Worm (Caenorhabditis elegans) whole organism, L2 larva: ENCODE data around the gene C14A4.7.

Experiments
- C34F6.9 ChIP-seq: fragments of 150-350 bp; optimal IDR thresholded peaks from 2 replicates; lab custom pipeline; 2014; ENCODE audit warnings: missing biosample characterization, missing genetic modification characterization
- F13H6.1 ChIP-seq: sonication (generic microtip); optimal IDR thresholded peaks from 2 replicates; lab custom pipeline; 2016; ENCODE audit warnings: missing genetic modification characterization, missing compliant biosample characterization
- R02D3.7 ChIP-seq: fragments of 150-350 bp; optimal IDR thresholded peaks from 2 replicates; lab custom pipeline; 2014; ENCODE audit warnings: missing biosample characterization, missing genetic modification characterization
- Y55F3AM.14 ChIP-seq: fragments of 200-800 bp; sonication (Bioruptor generic); optimal IDR thresholded peaks from 2 replicates; lab custom pipeline; 2018; ENCODE audit warnings: mild to moderate bottlenecking, missing genetic modification characterization, missing compliant biosample characterization
- ZK546.5 ChIP-seq: sonication (generic microtip); optimal IDR thresholded peaks from 2 replicates; lab custom pipeline; 2017; ENCODE audit warnings: missing biosample characterization, missing genetic modification characterization
- alr-1 ChIP-seq: fragments of 150-350 bp; optimal IDR thresholded peaks from 2 replicates; lab custom pipeline; 2014; ENCODE audit warnings: missing biosample characterization, missing genetic modification characterization
- aly-2 ChIP-seq: fragments of 150-350 bp; optimal IDR thresholded peaks from 2 replicates; lab custom pipeline; 2014; ENCODE audit warnings: missing biosample characterization, missing genetic modification characterization
- ama-1 ChIP-seq: fragments of 150-350 bp; optimal IDR thresholded peaks from 2 replicates; lab custom pipeline; 2018; ENCODE audit warnings: inconsistent platforms
- blmp-1 ChIP-seq: sonication (generic microtip); optimal IDR thresholded peaks from 2 replicates; lab custom pipeline; 2017; ENCODE audit warnings: missing genetic modification characterization, mild to moderate bottlenecking, missing compliant biosample characterization, antibody characterized with exemption, moderate library complexity; ENCODE audit not compliant: insufficient read depth
- ceh-16 ChIP-seq: fragments of 150-350 bp; optimal IDR thresholded peaks from 2 replicates; lab custom pipeline; 2014; ENCODE audit warnings: missing biosample characterization, missing genetic modification characterization
- ceh-82 ChIP-seq: fragments of 150-350 bp; optimal IDR thresholded peaks from 2 replicates; lab custom pipeline; 2014; ENCODE audit warnings: missing biosample characterization, missing genetic modification characterization
- crh-2 ChIP-seq: sonication (generic microtip); optimal IDR thresholded peaks from 2 replicates; lab custom pipeline; 2017; ENCODE audit warnings: missing biosample characterization, missing genetic modification characterization
- egl-27 ChIP-seq: sonication (generic microtip); optimal IDR thresholded peaks from 3 replicates; lab custom pipeline; 2017; ENCODE audit warnings: missing biosample characterization, missing genetic modification reagents, missing genetic modification characterization
- elt-3 ChIP-seq: sonication (generic microtip); optimal IDR thresholded peaks from 2 replicates; lab custom pipeline; 2017; ENCODE audit warnings: missing biosample characterization, missing genetic modification characterization
- fos-1 ChIP-seq: fragments of 150-350 bp; optimal IDR thresholded peaks from 2 replicates; lab custom pipeline; 2014; ENCODE audit warnings: missing biosample characterization, missing genetic modification characterization
- lin-11 ChIP-seq: fragments of 150-350 bp; sonication (generic microtip); optimal IDR thresholded peaks from 2 replicates; lab custom pipeline; 2014; ENCODE audit warnings: missing biosample characterization, missing genetic modification characterization, inconsistent platforms, mixed read lengths
- lin-13 ChIP-seq: fragments of 150-350 bp; optimal IDR thresholded peaks from 2 replicates; lab custom pipeline; 2014; ENCODE audit warnings: missing biosample characterization, missing genetic modification reagents, missing genetic modification characterization
- lsy-2 ChIP-seq, 2 experiments: fragments of 150-350 bp in 1 of 2; sonication (generic microtip) in 1 of 2; optimal IDR thresholded peaks; 2 replicates each; lab custom pipeline; 2014 to 2017; ENCODE audit warnings: missing biosample characterization in 2 of 2, missing genetic modification characterization in 2 of 2
- mab-5 ChIP-seq: fragments of 150-350 bp; optimal IDR thresholded peaks from 2 replicates; lab custom pipeline; 2014; ENCODE audit warnings: missing biosample characterization, missing genetic modification characterization
- mbf-1 ChIP-seq: sonication (generic microtip); optimal IDR thresholded peaks from 2 replicates; lab custom pipeline; 2017; ENCODE audit warnings: missing biosample characterization, missing genetic modification characterization
- nhr-10 ChIP-seq: sonication (generic microtip); optimal IDR thresholded peaks from 2 replicates; lab custom pipeline; 2017; ENCODE audit warnings: missing biosample characterization, missing genetic modification characterization
- nhr-11 ChIP-seq: fragments of 150-350 bp; optimal IDR thresholded peaks from 2 replicates; lab custom pipeline; 2014; ENCODE audit warnings: missing biosample characterization, missing genetic modification characterization
- nhr-129 ChIP-seq: fragments of 150-350 bp; optimal IDR thresholded peaks from 2 replicates; lab custom pipeline; 2014; ENCODE audit warnings: missing biosample characterization, missing genetic modification characterization
- nhr-23 ChIP-seq: fragments of 150-350 bp; optimal IDR thresholded peaks from 2 replicates; lab custom pipeline; 2014; ENCODE audit warnings: missing biosample characterization, missing genetic modification reagents, missing genetic modification characterization
- nhr-237 ChIP-seq: fragments of 150-350 bp; optimal IDR thresholded peaks from 2 replicates; lab custom pipeline; 2014; ENCODE audit warnings: missing biosample characterization, missing genetic modification characterization
- nhr-6 ChIP-seq: fragments of 150-350 bp; optimal IDR thresholded peaks from 2 replicates; lab custom pipeline; 2014; ENCODE audit warnings: missing biosample characterization, missing genetic modification characterization
- nhr-77 ChIP-seq: fragments of 150-350 bp; optimal IDR thresholded peaks from 2 replicates; lab custom pipeline; 2014; ENCODE audit warnings: missing biosample characterization, missing genetic modification characterization
- sem-4 ChIP-seq: fragments of 150-350 bp; optimal IDR thresholded peaks from 2 replicates; lab custom pipeline; 2014; ENCODE audit warnings: missing biosample characterization, missing genetic modification reagents, missing genetic modification characterization
- sma-3 ChIP-seq: sonication (generic microtip); optimal IDR thresholded peaks from 2 replicates; lab custom pipeline; 2016; ENCODE audit warnings: missing genetic modification reagents, missing genetic modification characterization, missing compliant biosample characterization
- sma-9 ChIP-seq, 2 experiments: fragments of 150-350 bp in 1 of 2; sonication (generic microtip) in 1 of 2; optimal IDR thresholded peaks; 2 replicates each; lab custom pipeline; 2014 to 2016; ENCODE audit warnings: missing genetic modification characterization in 2 of 2, mild to moderate bottlenecking in 1 of 2, missing biosample characterization in 1 of 2, missing compliant biosample characterization in 1 of 2, missing genetic modification reagents in 1 of 2, moderate library complexity in 1 of 2
- snpc-4 ChIP-seq: fragments of 150-350 bp; optimal IDR thresholded peaks from 2 replicates; lab custom pipeline; 2014; ENCODE audit warnings: missing biosample characterization, missing genetic modification characterization
- unc-39 ChIP-seq: fragments of 150-350 bp; optimal IDR thresholded peaks from 2 replicates; lab custom pipeline; 2014; ENCODE audit warnings: missing biosample characterization, missing genetic modification characterization
- unc-62 ChIP-seq: fragments of 150-350 bp; optimal IDR thresholded peaks from 2 replicates; lab custom pipeline; 2014; ENCODE audit warnings: missing biosample characterization, missing genetic modification reagents, missing genetic modification characterization
- ztf-1 ChIP-seq: fragments of 200-800 bp; sonication (Bioruptor generic); conservative IDR thresholded peaks from 2 replicates; pipeline ENCODE4 v1.3.6; 2022; ENCODE audit warnings: missing genetic modification characterization, missing compliant biosample characterization
- ztf-11 ChIP-seq: sonication (generic microtip); optimal IDR thresholded peaks from 2 replicates; lab custom pipeline; 2017; ENCODE audit warnings: missing biosample characterization, missing genetic modification characterization

Gene C14A4.7

DNA sequence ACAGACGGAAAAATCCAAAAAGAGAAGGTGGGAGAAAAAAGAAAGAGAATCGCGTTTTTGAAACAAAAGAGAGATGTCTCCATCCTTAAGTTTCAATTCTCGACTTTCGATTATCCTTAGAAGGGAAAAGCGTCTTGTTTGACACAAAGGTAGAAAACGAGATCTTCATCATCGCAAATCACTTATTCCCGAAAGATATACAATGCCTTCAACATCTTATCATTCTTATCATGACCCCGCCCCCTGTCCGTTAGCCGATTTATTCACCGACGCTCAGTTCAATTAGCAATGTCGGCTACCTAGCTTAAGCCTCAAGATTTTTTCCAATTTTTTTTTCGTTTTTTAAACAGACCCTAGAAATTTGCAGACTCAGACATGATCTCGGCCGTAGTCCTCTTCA, 2.6 kb upstream of the C14A4.7 start, which contains the start of gene C14A4.9:
Gene C14A4.9 (plus strand): TSS at position 368 of the 400 bp plus-strand sequence.
- TF ChIP-seq nhr-77 (tag; lab: Kevin White, UChicago) (no peak), ztf-1 (no peak), fos-1 (tag; lab: Kevin White, UChicago) (no peak), blmp-1 (tag; lab: Kevin White, UChicago) (peak; percentile 26), R02D3.7 (tag; lab: Kevin White, UChicago) (no peak), lsy-2 (tag; optimal IDR thresholded peaks at IDR 0.05; lab: Kevin White, UChicago) (no peak), sma-9 (GFP tag; optimal IDR thresholded peaks at IDR 0.05; lab: Kevin White, UChicago) (no peak), sma-9 (tag; optimal IDR thresholded peaks at IDR 0.05; lab: Kevin White, UChicago) (no peak)

DNA sequence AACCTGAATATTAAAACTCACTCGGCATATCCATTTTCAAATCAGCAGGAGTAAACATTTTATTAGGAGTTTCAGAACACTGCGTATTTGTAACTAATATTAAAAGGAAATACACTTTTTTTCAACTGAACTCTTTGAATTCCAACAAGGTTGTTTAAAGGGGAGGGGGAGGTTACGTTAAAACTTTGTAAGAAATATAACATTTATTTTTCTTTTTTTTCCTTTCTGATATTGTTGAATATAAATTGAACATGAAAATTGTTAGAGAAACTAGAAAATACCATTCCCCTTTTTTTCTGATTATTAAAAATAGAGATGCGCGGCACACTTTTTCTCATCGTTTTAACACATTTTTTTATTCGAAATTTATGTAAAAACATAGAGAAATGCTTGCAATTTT, 1.7 kb upstream of the C14A4.7 start, which contains the start of gene C14A4.8:
Gene C14A4.8 (minus strand): TSS at position 101 of the 400 bp plus-strand sequence.
- TF ChIP-seq snpc-4 (tag; lab: Kevin White, UChicago): no peak
- no peak for TF ChIP-seq mab-5 (tag; lab: Kevin White, UChicago)
- no peak for TF ChIP-seq nhr-23
- TF ChIP-seq crh-2 (tag; lab: Kevin White, UChicago): no peak
- TF ChIP-seq nhr-10 (tag; lab: Kevin White, UChicago): no peak
- no peak for TF ChIP-seq lsy-2 (tag; optimal IDR thresholded peaks at IDR 0.05; lab: Kevin White, UChicago)
- TF ChIP-seq lin-13 (GFP tag; lab: Kevin White, UChicago): no peak
- no peak for TF ChIP-seq sem-4 (tag; lab: Kevin White, UChicago)
- TF ChIP-seq R02D3.7 (tag; lab: Kevin White, UChicago): no peak
- TF ChIP-seq elt-3: no peak
- TF ChIP-seq ztf-1: no peak
- no peak for TF ChIP-seq egl-27
- TF ChIP-seq F13H6.1 (tag; lab: Kevin White, UChicago): no peak
- no peak for TF ChIP-seq ZK546.5 (tag; lab: Kevin White, UChicago)
- no peak for TF ChIP-seq fos-1 (tag; lab: Kevin White, UChicago)
- no peak for TF ChIP-seq aly-2 (tag; lab: Kevin White, UChicago)

DNA sequence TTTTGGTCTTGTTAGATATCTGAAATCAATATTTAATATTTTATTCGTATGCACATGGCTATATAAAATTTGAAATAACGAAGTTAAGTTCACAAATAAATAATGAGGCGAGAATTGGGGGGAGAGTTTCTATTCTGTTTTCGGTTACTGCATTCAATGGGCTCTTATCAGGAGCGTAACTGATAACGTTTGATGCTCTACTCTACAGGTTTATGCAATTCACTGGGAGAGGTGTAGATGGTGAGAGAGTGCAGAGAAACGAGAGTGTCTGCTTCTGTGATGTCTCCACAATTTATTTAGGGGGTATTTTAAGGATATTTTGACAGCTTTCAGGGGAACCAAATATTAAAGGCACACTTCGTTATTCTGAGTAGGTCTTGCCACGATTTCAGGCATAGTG, 1.6 kb downstream of the C14A4.7 start, which contains the start of gene C14A4.6:
Gene C14A4.6 (minus strand): TSS at position 19 of the 400 bp plus-strand sequence.
- no peak for TF ChIP-seq nhr-6 (tag; lab: Kevin White, UChicago)
- TF ChIP-seq alr-1 (tag; lab: Kevin White, UChicago): no peak
- no peak for TF ChIP-seq snpc-4 (tag; lab: Kevin White, UChicago)
- TF ChIP-seq ZK546.5 (tag; lab: Kevin White, UChicago): no peak
- peak; percentile 54 for TF ChIP-seq crh-2 (tag; lab: Kevin White, UChicago)
- no peak for TF ChIP-seq ztf-11
- TF ChIP-seq mbf-1 (tag; lab: Kevin White, UChicago): no peak
- no peak for TF ChIP-seq F13H6.1 (tag; lab: Kevin White, UChicago)
- TF ChIP-seq fos-1 (tag; lab: Kevin White, UChicago): peak; percentile 74
- no peak for TF ChIP-seq unc-39 (tag; lab: Kevin White, UChicago)
- TF ChIP-seq ceh-16 (tag; lab: Kevin White, UChicago): no peak
- no peak for TF ChIP-seq lin-11 (tag; lab: Kevin White, UChicago)
- TF ChIP-seq unc-62: no peak
- TF ChIP-seq nhr-237 (tag; lab: Kevin White, UChicago): no peak

DNA sequence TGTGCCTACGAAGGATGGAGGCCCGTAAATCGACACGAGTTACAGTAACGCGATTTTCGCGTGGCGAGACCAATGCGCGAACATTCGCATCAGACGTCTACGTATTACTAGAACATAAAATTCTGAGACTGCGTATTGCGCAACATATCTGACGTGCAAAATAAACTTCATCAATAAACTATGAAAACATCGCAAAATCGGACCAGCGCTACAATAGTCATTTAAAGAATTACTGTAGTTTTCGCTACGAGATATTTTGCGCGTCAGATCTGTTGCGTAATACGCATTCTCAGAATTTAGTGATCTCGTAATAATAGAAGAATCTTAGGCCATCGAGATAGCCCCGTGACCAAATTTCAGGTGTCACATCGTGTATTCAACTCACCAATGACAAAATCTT, 2.0 kb downstream of the C14A4.7 start:
- TF ChIP-seq egl-27 (no peak), nhr-11 (tag; lab: Kevin White, UChicago) (no peak), sma-9 (GFP tag; optimal IDR thresholded peaks at IDR 0.05; lab: Kevin White, UChicago) (no peak), sma-9 (tag; optimal IDR thresholded peaks at IDR 0.05; lab: Kevin White, UChicago) (no peak), ceh-82 (tag; lab: Kevin White, UChicago) (no peak)

DNA sequence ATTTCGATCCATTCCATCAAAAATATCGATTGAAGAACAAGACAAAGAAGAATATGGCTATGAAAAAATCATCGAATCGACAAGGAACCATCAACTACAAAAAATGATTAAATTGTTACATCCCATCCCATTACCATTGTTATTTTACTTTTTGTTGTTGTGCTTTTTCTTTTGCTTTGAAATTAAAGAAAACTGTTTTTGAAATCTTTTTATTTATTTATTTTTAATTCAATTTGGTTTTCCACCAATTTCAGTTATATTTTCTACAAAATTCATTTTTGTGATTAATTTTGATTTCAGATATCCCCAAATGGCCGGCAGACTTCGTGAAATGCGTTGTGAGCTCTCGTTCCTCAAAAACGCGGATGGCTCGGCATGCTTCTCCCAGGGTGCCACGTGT, 3.9 kb downstream of the C14A4.7 start, which contains the start of gene crn-5:
Gene crn-5 (plus strand): TSS at position 301 of the 400 bp plus-strand sequence.
- no peak for TF ChIP-seq snpc-4 (tag; lab: Kevin White, UChicago)

DNA sequence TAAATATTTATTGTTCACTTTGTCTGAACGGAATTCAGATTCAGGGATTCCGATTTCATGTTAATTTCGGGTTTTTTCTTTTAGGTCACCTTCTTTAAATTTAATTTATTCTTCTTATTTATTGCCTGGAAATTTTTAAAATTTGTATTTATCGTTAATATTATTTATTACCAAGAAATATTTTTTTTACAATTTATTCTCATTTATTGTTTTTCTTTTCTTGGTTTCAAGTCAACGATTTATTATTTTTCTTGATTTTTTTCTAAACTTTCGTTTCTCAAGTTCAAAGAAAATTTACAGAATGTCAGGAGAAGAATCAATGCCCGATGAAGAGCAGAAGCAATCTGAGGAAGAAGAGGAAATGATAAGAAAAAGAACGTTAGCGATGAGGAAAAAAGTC, 8.6 kb downstream of the C14A4.7 start, which contains the start of gene crn-3:
Gene crn-3 (plus strand): TSS at position 301 of the 400 bp plus-strand sequence.
- TF ChIP-seq ceh-82 (tag; lab: Kevin White, UChicago) (no peak), Y55F3AM.14 (GFP tag; lab: Kevin White, UChicago) (no peak), C34F6.9 (tag; lab: Kevin White, UChicago) (no peak), ama-1 (no peak), nhr-129 (tag; lab: Kevin White, UChicago) (no peak), sma-3 (GFP tag; lab: Kevin White, UChicago) (no peak)
